Fruit fly (Drosophila melanogaster) whole organism, embryonic: ENCODE results near the gene CG5521.

Experiments
- Awh ChIP-seq: fragments of 200-800 bp; sonication (Bioruptor generic); IDR thresholded peaks from 2 replicates; pipeline ENCODE4, ENCODE4 v1.3.6; 2022; ENCODE audit warnings: missing biosample characterization, missing genetic modification characterization
- Blimp-1 ChIP-seq: fragments of 200-800 bp; sonication (Bioruptor generic); optimal IDR thresholded peaks from 3 replicates; lab custom pipeline; 2018; ENCODE audit warnings: missing biosample characterization, missing genetic modification characterization, mild to moderate bottlenecking, moderate library complexity, missing genetic modification reagents
- CG10431 ChIP-seq: fragments of 200-800 bp; sonication (Bioruptor generic); optimal IDR thresholded peaks from 3 replicates; lab custom pipeline; 2018; ENCODE audit warnings: missing biosample characterization, mild to moderate bottlenecking, missing genetic modification characterization
- CG14014 ChIP-seq: fragments of 200-800 bp; sonication (Bioruptor generic); IDR thresholded peaks from 2 replicates; pipeline ENCODE4 v1.3.6; 2022; ENCODE audit warnings: missing biosample characterization, missing genetic modification characterization
- CG15479 ChIP-seq: fragments of 200-800 bp; sonication (Bioruptor generic); optimal IDR thresholded peaks from 3 replicates; lab custom pipeline; 2019; ENCODE audit warnings: missing biosample characterization, mild to moderate bottlenecking, missing genetic modification characterization, moderate library complexity
- CG17385 ChIP-seq: fragments of 200-800 bp; sonication (Bioruptor generic); optimal IDR thresholded peaks from 3 replicates; lab custom pipeline; 2018; ENCODE audit warnings: missing biosample characterization, mild to moderate bottlenecking, missing genetic modification characterization
- CG17612 ChIP-seq: fragments of 200-800 bp; sonication (Bioruptor generic); IDR thresholded peaks from 2 replicates; pipeline ENCODE4 v1.3.6; 2022; ENCODE audit warnings: missing biosample characterization, missing genetic modification characterization
- CG1832 ChIP-seq: fragments of 200-800 bp; sonication (Bioruptor generic); optimal IDR thresholded peaks from 2 replicates; lab custom pipeline; 2017; ENCODE audit warnings: missing biosample characterization, mild to moderate bottlenecking, missing genetic modification characterization, inconsistent platforms
- CG2129 ChIP-seq: fragments of 200-800 bp; sonication (Bioruptor generic); IDR thresholded peaks from 2 replicates; pipeline ENCODE4 v1.3.6; 2022; ENCODE audit warnings: missing biosample characterization, missing genetic modification characterization; ENCODE audit not compliant: partially characterized antibody
- CG2712 ChIP-seq: fragments of 200-800 bp; optimal IDR thresholded peaks from 3 replicates; lab custom pipeline; 2019; ENCODE audit warnings: missing biosample characterization, mild to moderate bottlenecking, missing genetic modification characterization, moderate library complexity
- CG31224 ChIP-seq: fragments of 200-800 bp; sonication (Bioruptor generic); IDR thresholded peaks from 2 replicates; pipeline ENCODE4 v1.3.6; 2022; ENCODE audit warnings: missing biosample characterization, missing genetic modification characterization
- CG33557 ChIP-seq: fragments of 200-800 bp; sonication (Bioruptor generic); optimal IDR thresholded peaks from 2 replicates; lab custom pipeline; 2019; ENCODE audit warnings: missing biosample characterization, mild to moderate bottlenecking, missing genetic modification characterization, moderate library complexity
- CG34376 ChIP-seq: fragments of 200-800 bp; sonication (Bioruptor generic); optimal IDR thresholded peaks from 2 replicates; lab custom pipeline; 2018; ENCODE audit warnings: missing biosample characterization, mild to moderate bottlenecking, missing genetic modification characterization
- CG4707 ChIP-seq: fragments of 200-800 bp; sonication (Bioruptor generic); optimal IDR thresholded peaks from 2 replicates; lab custom pipeline; 2018; ENCODE audit warnings: missing biosample characterization, mild to moderate bottlenecking, missing genetic modification characterization, moderate library complexity
- CG7372 ChIP-seq: fragments of 200-800 bp; sonication (Bioruptor generic); IDR thresholded peaks from 2 replicates; pipeline ENCODE4 v1.3.6; 2022; ENCODE audit warnings: missing biosample characterization, missing genetic modification characterization
- CG7786 ChIP-seq: fragments of 200-800 bp; sonication (Bioruptor generic); optimal IDR thresholded peaks from 2 replicates; lab custom pipeline; 2016; ENCODE audit warnings: missing biosample characterization, missing genetic modification characterization
- CG7987 ChIP-seq: fragments of 200-800 bp; sonication (Bioruptor generic); optimal IDR thresholded peaks from 2 replicates; lab custom pipeline; 2018; ENCODE audit warnings: missing biosample characterization, mild to moderate bottlenecking, missing genetic modification characterization, moderate library complexity
- CG8388 ChIP-seq: fragments of 200-800 bp; sonication (Bioruptor generic); optimal IDR thresholded peaks from 2 replicates; lab custom pipeline; 2019; ENCODE audit warnings: missing biosample characterization, mild to moderate bottlenecking, missing genetic modification characterization, moderate library complexity
- CG8924 ChIP-seq: fragments of 200-800 bp; optimal IDR thresholded peaks from 3 replicates; lab custom pipeline; 2019; ENCODE audit warnings: missing biosample characterization, mild to moderate bottlenecking, missing genetic modification characterization, moderate library complexity
- Eip74EF ChIP-seq, 2 experiments: fragments of 200-800 bp in 1 of 2; fragments of >200 bp in 1 of 2; sonication (Bioruptor generic) in 1 of 2; optimal IDR thresholded peaks; 2 replicates each; lab custom pipeline; 2017 to 2019; ENCODE audit warnings: missing biosample characterization in 2 of 2, missing genetic modification characterization in 2 of 2, mild to moderate bottlenecking in 1 of 2, moderate library complexity in 1 of 2
- HLH4C ChIP-seq: fragments of 200-800 bp; sonication (Bioruptor generic); IDR thresholded peaks from 3 replicates; pipeline ENCODE4 v1.3.6; 2022; ENCODE audit warnings: missing biosample characterization, missing genetic modification characterization; ENCODE audit not compliant: partially characterized antibody
- HmgZ ChIP-seq: fragments of 200-800 bp; sonication (Bioruptor generic); optimal IDR thresholded peaks from 2 replicates; lab custom pipeline; 2018; ENCODE audit warnings: missing biosample characterization, mild to moderate bottlenecking, missing genetic modification characterization
- Hr78 ChIP-seq, 2 experiments: fragments of 200-800 bp in 1 of 2; fragments of >200 bp in 1 of 2; sonication (Bioruptor generic) in 1 of 2; optimal IDR thresholded peaks; 2 replicates each; lab custom pipeline; 2017 to 2019; ENCODE audit warnings: missing biosample characterization in 2 of 2, missing genetic modification characterization in 2 of 2, mild to moderate bottlenecking in 1 of 2, moderate library complexity in 1 of 2
- Hsf ChIP-seq: fragments of 200-800 bp; sonication (Bioruptor generic); optimal IDR thresholded peaks from 3 replicates; lab custom pipeline; 2016; ENCODE audit warnings: missing biosample characterization, missing genetic modification characterization
- Neu2 ChIP-seq: fragments of 200-800 bp; sonication (Bioruptor generic); optimal IDR thresholded peaks from 3 replicates; lab custom pipeline; 2016; ENCODE audit warnings: missing biosample characterization, missing genetic modification characterization, borderline replicate concordance
- Nf-YC ChIP-seq: fragments of 200-800 bp; optimal IDR thresholded peaks from 3 replicates; lab custom pipeline; 2019; ENCODE audit warnings: missing biosample characterization, mild to moderate bottlenecking, missing genetic modification characterization, moderate library complexity
- Scr ChIP-seq: fragments of 200-800 bp; sonication (Bioruptor generic); IDR thresholded peaks from 2 replicates; pipeline ENCODE4 v1.3.6; 2022; ENCODE audit warnings: missing biosample characterization, missing genetic modification characterization; ENCODE audit not compliant: partially characterized antibody
- TFAM ChIP-seq: fragments of 200-800 bp; sonication (Bioruptor generic); optimal IDR thresholded peaks from 2 replicates; lab custom pipeline; 2017; ENCODE audit warnings: missing biosample characterization, missing genetic modification characterization, inconsistent platforms
- ash1 ChIP-seq: fragments of 200-800 bp; sonication (Bioruptor generic); optimal IDR thresholded peaks from 2 replicates; lab custom pipeline; 2018; ENCODE audit warnings: missing biosample characterization, mild to moderate bottlenecking, missing genetic modification characterization
- cg ChIP-seq: fragments of 200-800 bp; sonication (Bioruptor generic); optimal IDR thresholded peaks from 3 replicates; lab custom pipeline; 2019; ENCODE audit warnings: missing biosample characterization, mild to moderate bottlenecking, missing genetic modification characterization, moderate library complexity
- chinmo ChIP-seq: fragments of 200-800 bp; sonication (Bioruptor generic); IDR thresholded peaks from 4 replicates; pipeline ENCODE4 v1.3.6; 2022; ENCODE audit warnings: missing biosample characterization, missing genetic modification characterization; ENCODE audit not compliant: partially characterized antibody
- ci ChIP-seq: fragments of 200-800 bp; sonication (Bioruptor generic); IDR thresholded peaks from 3 replicates; pipeline ENCODE4 v1.3.6; 2022; ENCODE audit warnings: missing biosample characterization, missing genetic modification characterization
- disco-r ChIP-seq: fragments of 200-800 bp; sonication (Bioruptor generic); optimal IDR thresholded peaks from 2 replicates; lab custom pipeline; 2016; ENCODE audit warnings: missing biosample characterization, missing genetic modification characterization
- fd64A ChIP-seq: fragments of 200-800 bp; sonication (Bioruptor generic); optimal IDR thresholded peaks from 3 replicates; lab custom pipeline; 2018; ENCODE audit warnings: missing biosample characterization, mild to moderate bottlenecking, missing genetic modification characterization
- gsb ChIP-seq: fragments of 200-800 bp; sonication (Bioruptor generic); IDR thresholded peaks from 2 replicates; pipeline ENCODE4 v1.3.6; 2022; ENCODE audit warnings: missing biosample characterization, missing genetic modification characterization
- hb ChIP-seq: fragments of 200-800 bp; sonication (Bioruptor generic); IDR thresholded peaks from 3 replicates; pipeline ENCODE4 v1.3.6; 2022; ENCODE audit warnings: missing biosample characterization, missing genetic modification characterization; ENCODE audit not compliant: partially characterized antibody
- lab ChIP-seq: fragments of 200-800 bp; sonication (Bioruptor generic); optimal IDR thresholded peaks from 3 replicates; lab custom pipeline; 2017; ENCODE audit warnings: missing biosample characterization, missing genetic modification characterization, mild to moderate bottlenecking, moderate library complexity, missing genetic modification reagents
- lilli ChIP-seq: fragments of 200-800 bp; sonication (Bioruptor generic); optimal IDR thresholded peaks from 3 replicates; lab custom pipeline; 2016; ENCODE audit warnings: missing biosample characterization, missing genetic modification characterization
- pho ChIP-seq: fragments of 200-800 bp; sonication (Bioruptor generic); optimal IDR thresholded peaks from 2 replicates; lab custom pipeline; 2016; ENCODE audit warnings: missing biosample characterization, missing genetic modification characterization
- row ChIP-seq: fragments of 200-800 bp; sonication (Bioruptor generic); IDR thresholded peaks from 3 replicates; pipeline ENCODE4 v1.3.6; 2022; ENCODE audit warnings: missing biosample characterization, missing genetic modification characterization
- seq ChIP-seq: fragments of 200-800 bp; sonication (Bioruptor generic); IDR thresholded peaks from 2 replicates; pipeline ENCODE4 v1.3.6; 2022; ENCODE audit warnings: missing biosample characterization, missing genetic modification characterization
- stc ChIP-seq: fragments of 200-800 bp; sonication (Bioruptor generic); IDR thresholded peaks from 2 replicates; pipeline ENCODE4 v1.3.6; 2022; ENCODE audit warnings: missing biosample characterization, missing genetic modification characterization
- tll ChIP-seq, 2 experiments: fragments of 200-800 bp in 1 of 2; fragments of >200 bp in 1 of 2; sonication (Bioruptor generic) in 1 of 2; optimal IDR thresholded peaks; 2 replicates each; lab custom pipeline; 2017 to 2019; ENCODE audit warnings: missing biosample characterization in 2 of 2, missing genetic modification characterization in 2 of 2, mild to moderate bottlenecking in 1 of 2, moderate library complexity in 1 of 2
- unpg ChIP-seq: fragments of 200-800 bp; sonication (Bioruptor generic); optimal IDR thresholded peaks from 3 replicates; lab custom pipeline; 2018; ENCODE audit warnings: missing biosample characterization, mild to moderate bottlenecking, missing genetic modification characterization, moderate library complexity
- wek ChIP-seq: fragments of 200-800 bp; sonication (Bioruptor generic); optimal IDR thresholded peaks from 3 replicates; lab custom pipeline; 2018; ENCODE audit warnings: missing biosample characterization, mild to moderate bottlenecking, missing genetic modification characterization, moderate library complexity
- yki ChIP-seq: fragments of >200 bp; optimal IDR thresholded peaks from 3 replicates; lab custom pipeline; 2018
- z ChIP-seq: fragments of 200-800 bp; sonication (Bioruptor generic); IDR thresholded peaks from 3 replicates; pipeline ENCODE4 v1.3.6; 2022; ENCODE audit warnings: missing biosample characterization, missing genetic modification characterization

The CG5521 gene

DNA sequence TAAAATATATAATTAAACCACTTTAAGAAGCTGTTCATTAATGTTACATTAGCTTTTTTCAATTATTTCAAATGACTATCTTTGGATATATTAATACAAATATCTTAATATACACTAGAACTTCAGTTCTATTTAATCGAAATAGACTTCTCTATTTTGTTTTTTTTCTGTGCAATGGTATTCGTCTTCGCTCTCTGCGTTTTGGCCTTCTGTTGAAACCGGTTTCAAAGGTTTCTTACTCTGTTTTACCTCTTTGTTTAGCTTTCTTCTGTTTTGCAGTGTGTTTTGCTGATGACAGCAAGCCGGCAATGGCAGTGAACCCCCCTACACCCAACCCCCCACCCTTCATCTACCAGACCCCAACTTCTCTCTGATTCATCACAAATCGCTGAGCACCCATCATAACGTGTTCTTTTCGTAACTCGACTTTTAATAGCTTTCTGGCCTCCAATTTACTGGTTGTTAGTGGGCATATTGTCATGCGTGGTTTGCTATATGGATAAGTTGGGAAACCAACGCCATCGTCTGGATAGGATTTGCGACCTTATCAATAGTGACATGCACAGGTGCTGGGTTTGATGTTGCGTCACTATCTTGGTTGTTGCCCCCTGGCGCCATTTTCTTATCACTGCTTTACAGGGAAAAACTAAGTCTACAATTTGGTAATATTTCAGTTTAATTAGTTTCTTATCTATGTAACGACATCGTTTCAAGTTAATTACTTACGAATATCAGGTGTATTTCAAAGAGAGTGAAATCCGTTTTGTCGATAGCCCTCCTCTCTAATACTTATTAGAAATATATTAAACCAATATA lies 2.3 kb downstream of the CG5521 start (continued):
- TF ChIP-seq CG15479 (GFP tag; lab: Kevin White, UChicago) (no peak), gsb (GFP tag; lab: Robert Waterston, UW) (peak; percentile 46; the same call in 1 of the 2 replicates), CG31224 (GFP tag; lab: Robert Waterston, UW) (peak; percentile 76), ash1 (GFP tag; lab: Kevin White, UChicago) (no peak), tll (GFP tag; optimal IDR thresholded peaks at IDR 0.05; lab: Kevin White, UChicago) (no peak), Nf-YC (tag; lab: Kevin White, UChicago) (peak; percentile 17), Hsf (no peak), CG8924 (tag; lab: Kevin White, UChicago) (peak; percentile 33), CG7987 (GFP tag; lab: Kevin White, UChicago) (no peak), Blimp-1 (GFP tag; lab: Kevin White, UChicago) (peak; percentile 45), HLH4C (GFP tag; lab: Robert Waterston, UW) (no peak), CG7372 (GFP tag; lab: Robert Waterston, UW) (no peak), CG17612 (no peak), Scr (no peak), Hr78 (GFP tag; optimal IDR thresholded peaks at IDR 0.05; lab: Kevin White, UChicago) (peak in 1 of 2 experiments; percentile 15), CG7786 (no peak), wek (peak; percentile 33), unpg (GFP tag; lab: Kevin White, UChicago) (peak; percentile 44), stc (GFP tag; lab: Robert Waterston, UW) (no peak), CG33557 (GFP tag; lab: Kevin White, UChicago) (no peak), Awh (GFP tag; lab: Robert Waterston, UW) (0 out of 2 replicates have a peak, but pooled peaks have one; percentile 18), z (GFP tag; lab: Robert Waterston, UW) (no peak), CG2712 (tag; lab: Kevin White, UChicago) (peak; percentile 34), disco-r (no peak), ci (GFP tag; lab: Robert Waterston, UW) (peak; percentile 67; the same call in 2 of the 3 replicates), chinmo (peak; percentile 97), CG2129 (GFP tag; lab: Robert Waterston, UW) (no peak), Neu2 (GFP tag; lab: Kevin White, UChicago) (no peak), row (GFP tag; lab: Robert Waterston, UW) (peak; percentile 55), lab (no peak), Eip74EF (GFP tag; optimal IDR thresholded peaks at IDR 0.05; lab: Kevin White, UChicago) (no peak), yki (lab: Kevin White, UChicago) (no peak), CG1832 (no peak), CG8388 (GFP tag; lab: Kevin White, UChicago) (peak; percentile 20), HmgZ (tag; lab: Kevin White, UChicago) (no peak), fd64A (GFP tag; lab: Kevin White, UChicago) (no peak), CG10431 (GFP tag; lab: Kevin White, UChicago) (peak; percentile 10), CG14014 (0 out of 2 replicates have a peak, but pooled peaks have one; percentile 19), pho (GFP tag; lab: Kevin White, UChicago) (no peak), hb (GFP tag; lab: Robert Waterston, UW) (no peak), CG17385 (GFP tag; lab: Kevin White, UChicago) (peak; percentile 20), CG4707 (GFP tag; lab: Kevin White, UChicago) (no peak), CG34376 (peak; percentile 41), lilli (GFP tag; lab: Kevin White, UChicago) (no peak), seq (GFP tag; lab: Robert Waterston, UW) (no peak), TFAM (no peak), cg (GFP tag; lab: Kevin White, UChicago) (no peak)
